Fruit fly (Drosophila melanogaster) whole organism, prepupa: ENCODE data around the gene APP-BP1.

Experiments
- CG31627 ChIP-seq: fragments of 200-800 bp; sonication (Bioruptor generic); optimal IDR thresholded peaks from 3 replicates; lab custom pipeline; 2016; ENCODE audit warnings: missing biosample characterization, missing genetic modification characterization
- CG6792 ChIP-seq: fragments of 200-800 bp; sonication (Bioruptor generic); optimal IDR thresholded peaks from 3 replicates; lab custom pipeline; 2016; ENCODE audit warnings: missing biosample characterization, missing genetic modification characterization
- CG6854 ChIP-seq: fragments of 200-800 bp; sonication (Bioruptor generic); optimal IDR thresholded peaks from 2 replicates; lab custom pipeline; 2017; ENCODE audit warnings: missing biosample characterization, mild to moderate bottlenecking, missing genetic modification characterization
- dsx ChIP-seq: fragments of 200-800 bp; optimal IDR thresholded peaks from 3 replicates; lab custom pipeline; 2019; ENCODE audit warnings: missing biosample characterization, mild to moderate bottlenecking, missing genetic modification characterization, moderate library complexity; ENCODE audit not compliant: poor library complexity, severe bottlenecking

DNA sequence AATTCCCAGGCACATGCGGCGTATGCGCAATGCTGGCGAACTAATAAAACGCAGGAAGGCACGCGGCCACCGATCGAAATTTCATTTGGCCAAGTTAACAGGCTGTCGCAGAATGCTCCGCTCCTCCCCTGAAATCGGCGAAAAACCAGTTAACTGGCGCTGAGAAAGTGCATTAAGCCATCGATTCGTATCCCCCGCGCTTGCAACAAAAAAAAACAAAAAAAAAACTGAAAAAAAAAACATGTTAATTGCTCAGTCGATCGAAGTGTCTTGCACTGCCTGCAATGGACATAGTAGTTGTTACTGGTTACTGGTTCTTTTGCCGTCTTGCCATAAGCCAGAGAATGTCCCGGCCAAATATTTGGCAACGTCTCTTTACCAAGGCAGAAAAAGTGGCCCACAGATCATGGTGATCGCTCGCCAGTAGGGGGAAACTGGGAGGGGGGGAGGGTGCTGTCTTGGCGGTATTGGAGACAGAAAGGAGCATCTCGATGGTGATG, 45.4 kb upstream of the APP-BP1 start:
- TF ChIP-seq CG31627 (GFP tag; lab: Kevin White, UChicago) (no peak), CG6792 (GFP tag; lab: Kevin White, UChicago) (no peak), CG6854 (GFP tag; lab: Kevin White, UChicago) (no peak), dsx (GFP tag; lab: Kevin White, UChicago) (no peak)
